Worm (Caenorhabditis elegans): ENCODE data around the gene plc-4.

DNA sequence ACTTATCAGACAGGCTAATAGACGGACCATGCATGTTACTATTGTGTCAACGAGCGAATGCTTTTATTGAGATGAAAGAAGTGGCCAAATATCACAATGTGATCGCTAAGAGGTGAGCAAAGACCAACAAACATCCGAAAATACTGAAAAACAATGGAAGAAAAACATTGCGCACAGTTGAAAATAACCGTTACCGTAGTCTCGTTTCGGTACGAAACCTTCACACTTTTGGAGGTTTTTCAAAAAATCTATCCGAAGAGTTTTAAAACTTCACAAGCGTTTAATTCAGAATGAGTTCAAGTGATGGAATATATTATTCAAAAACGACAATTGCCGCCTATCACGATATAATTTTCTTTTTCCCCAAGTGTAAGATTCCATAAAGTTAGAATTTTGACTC lies 3.6 kb downstream of the plc-4 start:
- TF ChIP-seq W03F9.2 (tag; optimal IDR thresholded peaks at IDR 0.05) (no peak), him-1 (tag; optimal IDR thresholded peaks at IDR 0.05) (no peak)
